Worm (Caenorhabditis elegans) whole organism, L4/young adult: ENCODE data around the gene mcm-3.
"Not testable (repeated sequence)": the region's sequence is repeated elsewhere in the genome, so short reads cannot be mapped to it uniquely, and the experiment has no call there.

Experiments used
- W03F9.2 ChIP-seq: fragments of 150-350 bp; optimal IDR thresholded peaks from 2 replicates; lab custom pipeline; 2014; ENCODE audit warnings: missing biosample characterization, missing genetic modification characterization
- dao-5 ChIP-seq: sonication (generic microtip); optimal IDR thresholded peaks from 2 replicates; lab custom pipeline; 2016; ENCODE audit warnings: missing genotype, missing genetic modification characterization, moderate library complexity, missing compliant biosample characterization
- him-1 ChIP-seq: sonication (generic microtip); optimal IDR thresholded peaks from 2 replicates; lab custom pipeline; 2016; ENCODE audit warnings: missing genotype, missing genetic modification reagents, missing genetic modification characterization, missing compliant biosample characterization

Gene mcm-3

DNA sequence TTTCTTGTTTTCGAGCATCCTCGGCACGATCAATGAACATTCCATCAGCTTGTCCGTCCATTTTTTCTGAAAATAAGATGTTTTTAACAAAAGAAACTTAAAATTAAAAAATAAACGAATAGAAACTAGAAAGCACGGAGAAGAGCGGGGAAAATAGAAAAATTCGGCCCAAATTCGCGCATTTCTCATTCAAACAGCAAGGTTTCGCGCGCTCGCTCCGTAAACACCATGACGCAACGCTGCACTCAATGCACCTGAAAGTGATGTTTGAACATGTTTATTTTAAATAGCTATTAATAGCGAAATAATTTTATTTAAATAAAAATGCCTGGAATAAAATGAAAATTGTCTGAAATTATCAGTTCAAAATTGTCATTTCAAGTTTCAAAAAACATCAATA lies at the start of gene mcm-3, which contains the start of gene C25D7.15:
Gene mcm-3, minus strand, starts transcription at position 66 of the 400 bp plus-strand sequence.
Gene C25D7.15, plus strand, starts transcription at position 275 of the 400 bp plus-strand sequence.
- TF ChIP-seq dao-5 (no peak), W03F9.2 (tag; lab: Kevin White, UChicago) (peak; percentile 32), him-1 (tag; lab: Kevin White, UChicago) (no peak)

DNA sequence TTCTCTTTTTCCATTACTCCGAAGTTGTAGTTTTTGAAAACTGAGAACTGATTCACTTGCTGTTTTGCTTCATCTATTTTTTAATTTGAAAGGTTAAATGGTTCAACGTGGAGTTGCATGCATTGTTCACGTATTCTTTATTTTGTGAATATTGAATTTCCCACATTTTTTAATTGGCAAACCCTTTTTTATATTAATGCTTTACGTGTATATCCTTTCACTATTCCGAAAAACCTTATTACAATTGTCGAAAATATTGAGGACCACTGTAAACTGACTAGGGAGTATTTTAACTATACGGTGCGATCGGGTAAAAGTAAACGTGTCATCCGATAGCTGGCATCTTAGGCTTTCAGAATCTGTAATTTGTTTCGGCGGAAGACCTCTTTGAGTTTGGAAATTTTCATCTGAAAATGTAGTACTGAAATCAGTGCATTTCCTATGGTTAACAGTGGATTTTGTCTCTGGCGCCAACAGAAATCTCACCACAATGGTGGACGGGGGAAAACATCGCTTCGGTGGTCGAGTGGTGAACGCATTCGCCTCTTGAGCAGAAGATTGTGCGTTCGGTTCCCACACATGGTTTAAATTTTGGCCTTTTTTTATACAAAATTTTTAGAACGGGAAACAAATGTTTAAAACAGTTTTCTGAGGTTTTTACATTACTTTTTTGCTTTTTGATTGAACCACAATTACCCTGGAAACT lies 46.6 kb upstream of the mcm-3 start, which contains the start of gene C01G10.14:
Gene C01G10.14, minus strand, starts transcription at position 51 of the 706 bp plus-strand sequence.
- TF ChIP-seq W03F9.2 (tag; lab: Kevin White, UChicago); dao-5; him-1 (tag; lab: Kevin White, UChicago): not testable (repeated sequence)

DNA sequence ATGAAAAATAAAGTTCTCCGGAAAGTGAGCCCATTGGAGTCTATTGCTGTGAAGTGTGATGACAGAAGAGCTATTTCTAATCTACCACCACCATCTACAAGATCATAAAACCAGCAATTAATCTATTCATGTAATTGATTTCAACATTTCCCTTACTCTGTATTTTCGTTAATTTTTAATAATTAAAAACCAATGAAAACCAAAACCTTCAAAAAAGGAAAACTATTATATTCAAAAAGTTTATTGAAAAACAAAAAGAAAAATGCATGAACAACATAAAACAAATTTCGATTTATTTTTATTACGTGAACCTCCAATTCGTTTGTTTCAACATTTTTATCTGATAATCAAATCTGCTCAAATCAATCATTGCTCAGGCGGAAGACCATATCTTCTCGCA lies 40.0 kb upstream of the mcm-3 start, which contains the start of gene C01G10.1:
Gene C01G10.1, plus strand, starts transcription at position 301 of the 400 bp plus-strand sequence.
- no peak for TF ChIP-seq W03F9.2 (tag; lab: Kevin White, UChicago)
- TF ChIP-seq him-1 (tag; lab: Kevin White, UChicago): no peak

DNA sequence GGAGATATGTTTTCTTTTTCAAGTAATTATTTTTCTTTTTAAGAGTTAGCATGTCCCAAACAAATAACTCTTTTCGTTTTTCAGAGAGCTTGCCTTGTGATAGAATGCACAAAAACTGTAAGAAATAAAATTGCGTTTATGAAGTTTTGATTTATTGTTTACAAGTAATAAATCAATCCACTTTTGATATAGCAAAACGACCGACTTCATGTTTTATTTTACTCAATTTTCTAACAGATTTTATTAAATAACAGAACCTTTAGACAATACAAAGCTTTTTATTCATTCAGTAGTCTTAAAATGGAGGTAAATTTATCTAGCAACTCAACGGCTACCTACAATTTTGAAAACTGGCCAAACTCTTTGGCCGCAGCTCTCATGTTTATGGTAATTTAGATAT lies 35.4 kb upstream of the mcm-3 start, which contains the start of gene srx-78:
Gene srx-78, plus strand, starts transcription at position 301 of the 400 bp plus-strand sequence.
- no peak for TF ChIP-seq dao-5
- TF ChIP-seq W03F9.2 (tag; lab: Kevin White, UChicago): no peak
- TF ChIP-seq him-1 (tag; lab: Kevin White, UChicago): no peak

DNA sequence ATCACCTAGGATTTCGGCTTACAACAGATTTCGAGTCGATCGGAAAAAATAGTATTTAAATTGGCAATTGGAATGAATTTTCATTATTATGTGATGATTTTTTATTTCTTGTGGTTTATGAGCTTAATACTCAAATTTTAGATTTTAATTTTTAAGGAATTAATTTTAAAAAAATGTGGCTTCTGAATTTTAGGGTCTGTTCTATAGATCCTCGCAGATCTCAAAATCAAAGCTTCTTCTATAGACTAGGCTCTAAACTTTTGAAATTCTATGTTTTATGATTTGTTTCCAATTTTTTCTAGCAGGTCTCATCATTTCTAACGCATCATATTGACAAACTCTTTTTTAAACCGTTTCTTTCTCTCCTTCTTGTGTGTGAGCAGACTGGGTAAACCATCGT lies 33.3 kb upstream of the mcm-3 start, which contains the start of gene txt-12:
Gene txt-12, plus strand, starts transcription at position 301 of the 400 bp plus-strand sequence.
- TF ChIP-seq W03F9.2 (tag; lab: Kevin White, UChicago) (no peak), dao-5 (no peak), him-1 (tag; lab: Kevin White, UChicago) (no peak)

DNA sequence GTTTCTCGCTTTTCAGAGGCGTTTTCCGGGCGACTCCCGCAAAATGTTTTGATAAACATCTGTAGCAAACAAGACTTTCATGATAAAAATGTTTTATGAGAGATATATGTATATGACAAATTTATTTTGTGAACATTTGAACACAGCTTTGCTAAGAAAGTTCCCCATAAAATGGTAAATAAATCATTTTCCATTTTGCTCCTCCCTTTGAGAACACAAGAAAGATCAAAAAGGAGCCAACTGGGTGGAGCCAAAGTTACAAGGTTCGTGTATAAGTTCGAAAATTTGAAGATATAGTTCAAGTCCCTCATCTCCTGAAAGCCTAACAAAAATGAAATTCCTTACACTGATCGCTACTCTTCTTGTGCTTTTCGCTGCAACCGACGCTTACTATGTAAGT lies 31.1 kb upstream of the mcm-3 start, which contains the start of gene C01G10.17:
Gene C01G10.17, plus strand, starts transcription at position 301 of the 400 bp plus-strand sequence.
- TF ChIP-seq him-1 (tag; lab: Kevin White, UChicago) (no peak), W03F9.2 (tag; lab: Kevin White, UChicago) (no peak), dao-5 (no peak)

DNA sequence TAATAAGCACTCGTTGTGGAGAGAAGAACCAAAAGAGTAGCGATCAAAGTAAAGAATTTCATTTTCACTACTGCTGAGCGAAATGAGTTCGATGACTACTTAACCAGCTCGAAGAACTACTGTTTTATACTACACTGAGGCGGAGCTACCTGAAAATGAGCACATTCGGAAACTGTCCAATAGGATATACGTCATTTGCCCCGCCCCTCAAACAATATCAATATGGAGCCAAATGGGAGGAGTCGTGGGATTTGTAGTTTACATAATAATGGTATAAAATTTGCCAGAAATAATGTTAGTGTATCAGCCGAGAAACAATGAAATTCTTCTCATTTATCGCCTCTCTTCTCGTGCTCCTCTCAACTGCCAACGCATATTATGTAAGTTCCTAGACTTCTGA lies 30.0 kb upstream of the mcm-3 start, which contains the start of the genes C01G10.5 and C01G10.4:
Gene C01G10.5, minus strand, starts transcription at position 101 of the 400 bp plus-strand sequence.
Gene C01G10.4, plus strand, starts transcription at position 303 of the 400 bp plus-strand sequence.
- TF ChIP-seq W03F9.2 (tag; lab: Kevin White, UChicago): no peak
- TF ChIP-seq dao-5: no peak
- no peak for TF ChIP-seq him-1 (tag; lab: Kevin White, UChicago)

DNA sequence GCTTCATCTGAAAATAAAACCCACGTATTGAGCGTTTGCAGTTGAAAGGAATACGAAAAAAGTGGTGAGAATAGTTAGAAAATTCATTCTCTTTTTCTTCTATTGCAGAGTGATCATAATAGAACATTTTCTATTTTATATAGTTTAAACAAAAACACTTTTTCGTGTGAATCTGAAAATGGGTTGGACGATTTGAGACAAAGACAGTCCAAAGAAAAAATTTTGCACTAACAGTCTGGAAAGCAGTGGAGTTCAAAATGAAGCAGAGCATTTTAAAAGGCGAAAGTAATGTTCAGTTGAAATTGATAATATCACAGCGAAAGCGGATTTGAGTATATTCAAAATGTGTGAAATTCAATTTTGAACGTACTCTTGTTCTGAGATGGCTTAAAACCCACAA lies 29.2 kb upstream of the mcm-3 start, which contains the start of gene C01G10.18:
Gene C01G10.18, minus strand, starts transcription at position 101 of the 400 bp plus-strand sequence.
- TF ChIP-seq dao-5 (no peak), W03F9.2 (tag; lab: Kevin White, UChicago) (no peak), him-1 (tag; lab: Kevin White, UChicago) (no peak)

DNA sequence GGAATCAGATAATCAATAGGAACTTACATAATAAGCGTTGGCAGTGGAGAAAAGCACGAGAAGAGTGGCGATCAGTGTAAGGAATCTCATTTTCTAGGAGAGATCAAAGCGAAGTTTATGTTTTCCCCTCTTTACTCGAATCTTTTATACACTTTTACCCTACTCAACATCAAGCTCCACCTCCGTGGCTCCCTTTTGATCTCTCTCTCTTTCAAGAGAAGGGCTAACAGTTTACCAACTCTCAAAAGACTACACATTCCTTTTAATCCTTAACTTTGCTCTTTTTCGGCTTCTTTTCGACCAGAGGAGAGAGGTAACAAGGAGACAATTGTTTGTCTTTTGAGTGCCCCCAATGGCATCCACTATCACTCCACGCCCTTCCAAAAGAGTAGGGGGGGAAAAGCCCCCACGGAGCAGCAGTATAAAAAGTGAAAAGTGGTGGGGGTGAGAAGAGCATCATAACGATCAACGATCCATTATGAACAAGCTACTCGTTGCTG lies 27.9 kb upstream of the mcm-3 start, which contains the start of the genes C01G10.15 and C01G10.6:
Gene C01G10.15, minus strand, starts transcription at position 101 of the 500 bp plus-strand sequence.
Gene C01G10.6, plus strand, starts transcription at position 450 of the 500 bp plus-strand sequence.
- TF ChIP-seq W03F9.2 (tag; lab: Kevin White, UChicago) (no peak), dao-5 (no peak), him-1 (tag; lab: Kevin White, UChicago) (no peak)

DNA sequence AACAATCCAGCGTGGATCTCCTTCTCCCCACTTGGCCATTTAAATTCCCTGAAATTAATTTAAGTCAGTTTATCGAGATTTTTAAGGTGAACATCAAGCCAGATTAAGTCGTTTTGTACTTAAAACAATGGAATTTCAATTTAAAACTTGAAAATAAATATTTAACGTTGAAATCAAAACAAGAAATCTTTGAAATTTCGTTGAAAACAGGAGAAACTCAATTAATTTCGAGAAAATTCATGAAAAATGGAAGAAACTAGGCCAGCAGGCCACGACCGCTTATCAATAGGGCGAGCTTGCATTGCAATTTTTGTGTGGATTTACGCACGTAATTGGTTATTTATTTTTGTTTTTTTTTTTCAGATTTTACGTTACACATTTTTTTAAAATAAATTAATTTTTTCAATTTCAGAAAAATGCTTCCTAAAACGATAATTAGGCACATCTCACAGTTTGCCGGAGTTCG lies 26.0 kb upstream of the mcm-3 start, which contains the start of the genes ahsa-1 and C01G10.7:
Gene ahsa-1, minus strand, starts transcription at position 51 of the 466 bp plus-strand sequence.
Gene C01G10.7, plus strand, starts transcription at position 413 of the 466 bp plus-strand sequence.
- TF ChIP-seq W03F9.2 (tag; lab: Kevin White, UChicago): peak; percentile 96
- peak; percentile 88 for TF ChIP-seq him-1 (tag; lab: Kevin White, UChicago)
- no peak for TF ChIP-seq dao-5

DNA sequence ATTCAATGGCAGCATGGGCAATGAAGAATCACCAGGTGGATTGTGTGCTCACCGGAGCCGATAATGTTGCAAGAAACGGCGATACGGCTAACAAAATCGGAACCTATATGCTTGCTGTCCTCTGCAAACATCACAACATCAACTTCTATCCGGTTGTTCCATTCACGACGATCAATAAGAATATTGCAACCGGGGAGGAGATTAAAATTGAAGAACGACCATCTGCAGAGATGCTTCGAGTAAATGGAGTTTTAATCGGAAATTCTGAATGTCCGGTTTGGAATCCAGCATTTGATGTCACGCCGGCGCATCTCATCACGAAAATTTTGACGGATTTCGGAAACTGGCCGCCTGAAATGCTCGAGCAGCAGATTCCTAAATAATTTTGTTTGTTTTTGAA lies 24.3 kb upstream of the mcm-3 start:
- TF ChIP-seq him-1 (tag; lab: Kevin White, UChicago) (no peak), W03F9.2 (tag; lab: Kevin White, UChicago) (no peak), dao-5 (no peak)

DNA sequence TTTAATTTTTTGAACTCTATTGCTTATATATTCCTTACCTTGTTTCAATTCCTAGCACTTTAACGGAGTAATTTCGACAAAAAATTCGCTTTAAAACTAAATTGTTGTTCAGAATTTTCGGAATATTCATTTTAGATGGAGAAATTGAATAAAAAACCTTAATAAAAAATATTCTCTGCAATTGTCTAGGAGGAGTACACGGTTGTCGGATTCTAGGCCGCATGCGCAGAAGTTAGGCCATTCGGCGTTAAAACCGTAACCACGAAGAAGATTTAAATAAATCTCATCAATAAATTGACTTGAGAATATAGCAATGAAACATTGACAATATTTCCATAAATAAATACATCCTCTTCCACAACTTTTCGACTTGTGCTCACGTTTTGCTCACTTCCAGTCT lies 22.9 kb upstream of the mcm-3 start, which contains the start of the genes C01G10.10 and C01G10.9:
Gene C01G10.10, minus strand, starts transcription at position 151 of the 400 bp plus-strand sequence.
Gene C01G10.9, plus strand, starts transcription at position 240 of the 400 bp plus-strand sequence.
- no peak for TF ChIP-seq dao-5
- TF ChIP-seq W03F9.2 (tag; lab: Kevin White, UChicago): peak; percentile 72
- peak; percentile 61 for TF ChIP-seq him-1 (tag; lab: Kevin White, UChicago)

DNA sequence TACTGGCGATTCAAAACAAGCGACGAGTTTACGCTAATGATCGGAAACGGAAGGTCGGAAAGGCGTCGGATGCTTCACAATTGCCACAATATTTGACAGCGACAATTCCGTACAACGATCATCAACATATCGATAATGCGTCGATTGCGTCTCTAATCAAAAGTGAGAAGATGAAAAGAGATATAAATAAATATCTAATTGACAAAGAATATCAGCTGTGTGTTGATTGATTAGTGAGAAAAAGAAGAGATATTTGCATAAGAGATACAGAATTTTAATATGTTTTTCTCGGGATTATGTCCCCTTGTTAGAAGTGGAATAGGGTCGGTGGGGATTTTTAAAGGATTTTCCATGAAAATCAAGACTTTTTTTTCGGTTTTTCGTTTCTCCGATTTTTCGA lies 19.2 kb upstream of the mcm-3 start:
- TF ChIP-seq dao-5 (no peak), him-1 (tag; lab: Kevin White, UChicago) (no peak), W03F9.2 (tag; lab: Kevin White, UChicago) (no peak)
